Worm (Caenorhabditis elegans): ENCODE measurements around the gene R07E4.5.

DNA sequence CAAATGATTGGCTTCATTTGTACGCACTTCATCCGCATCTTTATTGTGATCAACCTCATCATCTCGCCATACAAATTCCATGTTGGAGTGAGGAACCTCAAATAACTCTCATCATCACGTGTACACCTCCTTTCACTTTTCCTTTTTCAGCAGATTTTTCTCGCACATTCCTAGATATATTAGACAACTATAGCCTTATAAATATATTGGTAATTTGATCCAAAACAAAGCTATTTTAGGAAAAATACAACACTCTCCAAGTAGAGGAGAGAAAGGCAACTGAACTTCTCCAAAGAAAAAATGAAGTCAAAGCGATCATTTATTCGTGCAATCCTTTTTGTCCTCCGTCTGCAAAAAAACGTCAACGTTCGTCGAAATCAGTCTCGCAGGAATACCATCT is 5.8 kb upstream of the R07E4.5 start, which contains the start of gene R07E4.1:
- no peak for TF ChIP-seq mdl-1 (tag; optimal IDR thresholded peaks at IDR 0.05)
- TF ChIP-seq snpc-4 (tag; optimal IDR thresholded peaks at IDR 0.05) = no peak
- TF ChIP-seq tbx-2 (tag; optimal IDR thresholded peaks at IDR 0.05) = no peak
